Worm (Caenorhabditis elegans) whole organism, L4 larva: ENCODE results near the gene msp-76.

Experiments used
- F10B5.3 ChIP-seq: sonication (generic microtip); optimal IDR thresholded peaks from 2 replicates; lab custom pipeline; 2016; ENCODE audit warnings: mild to moderate bottlenecking, missing genetic modification characterization, missing compliant biosample characterization
- F37D6.2 ChIP-seq: sonication (generic microtip); optimal IDR thresholded peaks from 2 replicates; lab custom pipeline; 2016; ENCODE audit warnings: mild to moderate bottlenecking, missing genetic modification characterization, missing compliant biosample characterization
- T26A8.4 ChIP-seq: fragments of 200-800 bp; sonication (Bioruptor generic); IDR thresholded peaks from 2 replicates; pipeline ENCODE4 v1.3.6; 2022; ENCODE audit warnings: missing genetic modification characterization, missing compliant biosample characterization
- Y105C5A.15 ChIP-seq: fragments of 200-800 bp; sonication (Bioruptor generic); IDR thresholded peaks from 2 replicates; pipeline ENCODE4 v1.3.6; 2022; ENCODE audit warnings: missing genetic modification characterization, missing compliant biosample characterization
- Y75B8A.6 ChIP-seq: fragments of 200-800 bp; sonication (Bioruptor generic); IDR thresholded peaks from 2 replicates; pipeline ENCODE4 v1.3.6; 2022; ENCODE audit warnings: missing genetic modification reagents, missing genetic modification characterization, missing compliant biosample characterization
- ZK337.2 ChIP-seq: fragments of 200-800 bp; sonication (Bioruptor generic); IDR thresholded peaks from 2 replicates; pipeline ENCODE4 v1.3.6; 2022; ENCODE audit warnings: missing genetic modification reagents, missing genetic modification characterization, missing compliant biosample characterization
- aha-1 ChIP-seq: fragments of 150-350 bp; peaks from one replicate; lab custom pipeline; 2014; ENCODE audit warnings: missing biosample characterization, missing genetic modification characterization
- attf-4 ChIP-seq: sonication (generic microtip); optimal IDR thresholded peaks from 3 replicates; lab custom pipeline; 2017; ENCODE audit warnings: missing biosample characterization, missing genetic modification characterization
- ceh-62 ChIP-seq: sonication (generic microtip); optimal IDR thresholded peaks from 2 replicates; lab custom pipeline; 2017; ENCODE audit warnings: missing biosample characterization, missing genetic modification characterization
- ceh-82 ChIP-seq: sonication (generic microtip); optimal IDR thresholded peaks from 2 replicates; lab custom pipeline; 2017; ENCODE audit warnings: missing biosample characterization, missing genetic modification characterization
- ces-1 ChIP-seq: fragments of 150-350 bp; sonication (generic microtip); optimal IDR thresholded peaks from 4 replicates; lab custom pipeline; 2014; ENCODE audit warnings: missing biosample characterization, missing genetic modification reagents, missing genetic modification characterization
- ctbp-1 ChIP-seq: fragments of 200-800 bp; sonication (Bioruptor generic); IDR thresholded peaks from 2 replicates; pipeline ENCODE4 v1.3.6; 2022; ENCODE audit warnings: missing genetic modification reagents, missing genetic modification characterization, missing compliant biosample characterization
- dmd-6 ChIP-seq: fragments of 200-800 bp; sonication (Bioruptor generic); IDR thresholded peaks from 2 replicates; pipeline ENCODE4 v1.3.6; 2022; ENCODE audit warnings: missing genetic modification reagents, missing genetic modification characterization, missing compliant biosample characterization
- dpl-1 ChIP-seq: fragments of 150-350 bp; optimal IDR thresholded peaks from 2 replicates; lab custom pipeline; 2014; ENCODE audit warnings: missing biosample characterization, missing genetic modification reagents, missing genetic modification characterization
- duxl-1 ChIP-seq: sonication (generic microtip); optimal IDR thresholded peaks from 2 replicates; lab custom pipeline; 2016; ENCODE audit warnings: mild to moderate bottlenecking, missing genetic modification characterization, moderate library complexity, missing compliant biosample characterization; ENCODE audit not compliant: poor library complexity
- dve-1 ChIP-seq: sonication (generic microtip); optimal IDR thresholded peaks from 2 replicates; lab custom pipeline; 2017; ENCODE audit warnings: antibody characterized with exemption, mild to moderate bottlenecking, missing genetic modification characterization, missing compliant biosample characterization; ENCODE audit not compliant: insufficient read depth
- fkh-10 ChIP-seq: fragments of 150-350 bp; optimal IDR thresholded peaks from 2 replicates; lab custom pipeline; 2014; ENCODE audit warnings: missing biosample characterization, missing genetic modification reagents, missing genetic modification characterization
- fos-1 ChIP-seq: fragments of 150-350 bp; optimal IDR thresholded peaks from 2 replicates; lab custom pipeline; 2014; ENCODE audit warnings: missing biosample characterization, missing genetic modification characterization
- gei-8 ChIP-seq: fragments of 200-800 bp; sonication (Bioruptor generic); optimal IDR thresholded peaks from 2 replicates; lab custom pipeline; 2018; ENCODE audit warnings: mild to moderate bottlenecking, missing genetic modification characterization, missing compliant biosample characterization
- hif-1 ChIP-seq, 2 experiments: sonication (generic microtip); optimal IDR thresholded peaks; 2 replicates each; lab custom pipeline; 2016 to 2017; ENCODE audit warnings: missing compliant biosample characterization in 2 of 2, missing genetic modification characterization in 2 of 2, missing genetic modification reagents in 2 of 2, missing genotype in 2 of 2, mild to moderate bottlenecking in 1 of 2
- hlh-11 ChIP-seq: fragments of 200-800 bp; sonication (Bioruptor generic); optimal IDR thresholded peaks from 2 replicates; lab custom pipeline; 2018; ENCODE audit warnings: mild to moderate bottlenecking, missing genetic modification characterization, missing compliant biosample characterization
- hlh-30 ChIP-seq: sonication (generic microtip); optimal IDR thresholded peaks from 2 replicates; lab custom pipeline; 2017; ENCODE audit warnings: antibody characterized with exemption, mild to moderate bottlenecking, missing genetic modification characterization, missing compliant biosample characterization; ENCODE audit not compliant: insufficient read depth
- hmg-1.1 ChIP-seq: fragments of 200-800 bp; sonication (Bioruptor generic); IDR thresholded peaks from 2 replicates; pipeline ENCODE4 v1.3.6; 2022; ENCODE audit warnings: missing genetic modification reagents, missing genetic modification characterization, missing compliant biosample characterization
- lin-1 ChIP-seq: fragments of 200-800 bp; sonication (Bioruptor generic); IDR thresholded peaks from 2 replicates; pipeline ENCODE4 v1.3.6; 2022; ENCODE audit warnings: missing genetic modification reagents, missing genetic modification characterization, missing compliant biosample characterization
- lin-29 ChIP-seq: fragments of 200-800 bp; sonication (Bioruptor generic); IDR thresholded peaks from 2 replicates; pipeline ENCODE4 v1.3.6; 2022; ENCODE audit warnings: missing genetic modification reagents, missing genetic modification characterization, missing compliant biosample characterization
- lin-38 ChIP-seq: fragments of 200-800 bp; sonication (Bioruptor generic); IDR thresholded peaks from 2 replicates; pipeline ENCODE4 v1.3.6; 2022; ENCODE audit warnings: missing genetic modification reagents, missing genetic modification characterization, missing compliant biosample characterization
- madf-9 ChIP-seq: fragments of 200-800 bp; sonication (Bioruptor generic); conservative IDR thresholded peaks from 2 replicates; pipeline ENCODE4 v1.3.6; 2022; ENCODE audit warnings: missing genetic modification reagents, missing genetic modification characterization, missing compliant biosample characterization
- mdl-1 ChIP-seq, 2 experiments: fragments of 150-350 bp in 1 of 2; sonication (generic microtip) in 1 of 2; optimal IDR thresholded peaks; 2 replicates each; lab custom pipeline; 2014 to 2017; ENCODE audit warnings: missing biosample characterization in 2 of 2, missing genetic modification characterization in 2 of 2
- mdt-29 ChIP-seq: fragments of 200-800 bp; sonication (Bioruptor generic); IDR thresholded peaks from 2 replicates; pipeline ENCODE4 v1.3.6; 2022; ENCODE audit warnings: missing genetic modification reagents, missing genetic modification characterization, missing compliant biosample characterization
- mep-1 ChIP-seq: fragments of 150-350 bp; sonication (generic microtip); optimal IDR thresholded peaks from 3 replicates; lab custom pipeline; 2014; ENCODE audit warnings: missing biosample characterization, missing genetic modification characterization
- mxl-2 ChIP-seq: fragments of 200-800 bp; sonication (Bioruptor generic); conservative IDR thresholded peaks from 2 replicates; pipeline ENCODE4 v1.3.6; 2022; ENCODE audit warnings: missing genetic modification reagents, missing genetic modification characterization, missing compliant biosample characterization
- mxl-3 ChIP-seq: fragments of 200-800 bp; sonication (Bioruptor generic); optimal IDR thresholded peaks from 2 replicates; lab custom pipeline; 2018; ENCODE audit warnings: mild to moderate bottlenecking, missing genetic modification characterization, missing compliant biosample characterization
- nhr-11 ChIP-seq: fragments of 150-350 bp; optimal IDR thresholded peaks from 2 replicates; lab custom pipeline; 2014; ENCODE audit warnings: missing biosample characterization, missing genetic modification characterization
- nhr-25 ChIP-seq: sonication (generic microtip); optimal IDR thresholded peaks from 2 replicates; lab custom pipeline; 2017; ENCODE audit warnings: missing genetic modification characterization, mild to moderate bottlenecking, missing compliant biosample characterization, antibody characterized with exemption, moderate library complexity, borderline replicate concordance; ENCODE audit not compliant: insufficient read depth
- nhr-48 ChIP-seq: sonication (generic microtip); optimal IDR thresholded peaks from 2 replicates; lab custom pipeline; 2016; ENCODE audit warnings: mild to moderate bottlenecking, missing genetic modification characterization, missing compliant biosample characterization
- nhr-77 ChIP-seq: fragments of 150-350 bp; optimal IDR thresholded peaks from 2 replicates; lab custom pipeline; 2014; ENCODE audit warnings: missing biosample characterization, missing genetic modification characterization
- pha-4 ChIP-seq, 2 experiments: fragments of 150-350 bp in 1 of 2; fragments of 200-800 bp in 1 of 2; sonication (Bioruptor generic) in 1 of 2; IDR thresholded peaks in 1 of 2; optimal IDR thresholded peaks in 1 of 2; 2 replicates each; pipeline versions ENCODE4 v1.3.6 to Lab custom; 2014 to 2022; ENCODE audit warnings: missing genetic modification characterization in 2 of 2, missing genetic modification reagents in 2 of 2, missing biosample characterization in 1 of 2, missing compliant biosample characterization in 1 of 2
- pqm-1 ChIP-seq: sonication (generic microtip); optimal IDR thresholded peaks from 2 replicates; lab custom pipeline; 2017; ENCODE audit warnings: missing biosample characterization, missing genetic modification characterization
- rbr-2 ChIP-seq: sonication (generic microtip); optimal IDR thresholded peaks from 2 replicates; lab custom pipeline; 2016; ENCODE audit warnings: missing genotype, missing genetic modification characterization, missing compliant biosample characterization
- skn-1 ChIP-seq: fragments of 150-350 bp; optimal IDR thresholded peaks from 2 replicates; lab custom pipeline; 2014; ENCODE audit warnings: missing biosample characterization, missing genetic modification characterization
- snpc-1.2 ChIP-seq: fragments of 200-800 bp; sonication (Bioruptor generic); IDR thresholded peaks from 2 replicates; pipeline ENCODE4 v1.3.6; 2022; ENCODE audit warnings: missing genetic modification reagents, missing genetic modification characterization, missing compliant biosample characterization
- spr-1 ChIP-seq: sonication (generic microtip); optimal IDR thresholded peaks from 2 replicates; lab custom pipeline; 2016; ENCODE audit warnings: mild to moderate bottlenecking, missing genetic modification characterization, missing compliant biosample characterization
- spr-3 ChIP-seq: fragments of 200-800 bp; sonication (Bioruptor generic); optimal IDR thresholded peaks from 2 replicates; lab custom pipeline; 2018; ENCODE audit warnings: mild to moderate bottlenecking, missing genetic modification characterization, missing compliant biosample characterization
- tag-97 ChIP-seq: fragments of 200-800 bp; sonication (Bioruptor generic); IDR thresholded peaks from 2 replicates; pipeline ENCODE4 v1.3.6; 2022; ENCODE audit warnings: missing genetic modification characterization, missing compliant biosample characterization
- tra-1 ChIP-seq: fragments of 200-800 bp; sonication (Bioruptor generic); IDR thresholded peaks from 2 replicates; pipeline ENCODE4 v1.3.6; 2022; ENCODE audit warnings: missing genetic modification reagents, missing genetic modification characterization, missing compliant biosample characterization
- zfp-3 ChIP-seq: fragments of 200-800 bp; sonication (Bioruptor generic); conservative IDR thresholded peaks from 2 replicates; pipeline ENCODE4 v1.3.6; 2022; ENCODE audit warnings: missing genetic modification reagents, missing genetic modification characterization, missing compliant biosample characterization
- zip-11 ChIP-seq: fragments of 200-800 bp; sonication (Bioruptor generic); IDR thresholded peaks from 2 replicates; pipeline ENCODE4 v1.3.6; 2022; ENCODE audit warnings: missing genetic modification characterization, missing compliant biosample characterization
- zip-2 ChIP-seq: fragments of 150-350 bp; optimal IDR thresholded peaks from 2 replicates; lab custom pipeline; 2014; ENCODE audit warnings: missing biosample characterization, missing genetic modification characterization
- ztf-11 ChIP-seq: fragments of 150-350 bp; optimal IDR thresholded peaks from 2 replicates; lab custom pipeline; 2014; ENCODE audit warnings: missing biosample characterization, missing genetic modification characterization

The msp-76 gene

ce11 chrIV:9677226-9677992, 11.4 kb upstream of the msp-76 start:
- TF ChIP-seq hlh-30 (tag; lab: Kevin White, UChicago) (peak; percentile 95), dmd-6 (GFP tag; lab: Robert Waterston, UW) (peak; percentile 92), fkh-10 (GFP tag; lab: Kevin White, UChicago) (peak; percentile 77), spr-3 (GFP tag; lab: Kevin White, UChicago) (no peak), ZK337.2 (GFP tag; lab: Robert Waterston, UW) (no peak), gei-8 (GFP tag; lab: Kevin White, UChicago) (no peak), T26A8.4 (GFP tag; lab: Robert Waterston, UW) (peak; percentile 49; the same call in 1 of the 2 replicates), aha-1 (tag; lab: Kevin White, UChicago) (no peak), dve-1 (tag; lab: Kevin White, UChicago) (peak; percentile 74), lin-1 (GFP tag; lab: Robert Waterston, UW) (peak; percentile 39), skn-1 (tag; lab: Kevin White, UChicago) (no peak), hmg-1.1 (GFP tag; lab: Robert Waterston, UW) (peak; percentile 56), Y105C5A.15 (no peak), duxl-1 (tag; lab: Kevin White, UChicago) (no peak), tag-97 (GFP tag; lab: Robert Waterston, UW) (no peak), pqm-1 (peak; percentile 53), rbr-2 (peak; percentile 67), ztf-11 (tag; lab: Kevin White, UChicago) (no peak), ceh-62 (tag; lab: Kevin White, UChicago) (no peak), hif-1 (tag; optimal IDR thresholded peaks at IDR 0.05; lab: Kevin White, UChicago) (peak in 1 of 2 experiments; percentile 81), fos-1 (tag; lab: Kevin White, UChicago) (no peak), mxl-2 (GFP tag; lab: Robert Waterston, UW) (0 out of 2 replicates have a peak, but pooled peaks have one; percentile 9), mdt-29 (no peak), ces-1 (peak; percentile 81), tra-1 (peak; percentile 69), ctbp-1 (GFP tag; lab: Robert Waterston, UW) (peak; percentile 70; the same call in 1 of the 2 replicates), nhr-11 (peak; percentile 62), F10B5.3 (tag; lab: Kevin White, UChicago) (no peak), snpc-1.2 (GFP tag; lab: Robert Waterston, UW) (no peak), F37D6.2 (tag; lab: Kevin White, UChicago) (no peak), dpl-1 (peak; percentile 31), ceh-82 (tag; lab: Kevin White, UChicago) (no peak), attf-4 (tag; lab: Kevin White, UChicago) (no peak), mep-1 (tag; lab: Kevin White, UChicago) (peak; percentile 73), zfp-3 (GFP tag; lab: Robert Waterston, UW) (no peak), lin-29 (GFP tag; lab: Robert Waterston, UW) (peak; percentile 32; the same call in 1 of the 2 replicates), nhr-48 (tag; lab: Kevin White, UChicago) (peak; percentile 85), nhr-25 (tag; lab: Kevin White, UChicago) (peak; percentile 21), lin-38 (GFP tag; lab: Robert Waterston, UW) (no peak; the same call in 1 of the 2 replicates), madf-9 (no peak), mxl-3 (GFP tag; lab: Kevin White, UChicago) (peak; percentile 93), pha-4 (GFP tag; IDR thresholded peaks at IDR 0.05; lab: Robert Waterston, UW) (no peak), pha-4 (tag; optimal IDR thresholded peaks at IDR 0.05; lab: Kevin White, UChicago) (peak; percentile 26), spr-1 (tag; lab: Kevin White, UChicago) (peak; percentile 17), Y75B8A.6 (GFP tag; lab: Robert Waterston, UW) (no peak), zip-11 (GFP tag; lab: Robert Waterston, UW) (no peak), hlh-11 (tag; lab: Kevin White, UChicago) (peak; percentile 90), nhr-77 (tag; lab: Kevin White, UChicago) (peak; percentile 78), zip-2 (no peak), mdl-1 (tag; optimal IDR thresholded peaks at IDR 0.05; lab: Kevin White, UChicago) (peak; percentile 94 to 99)
